Fruit fly (Drosophila melanogaster) Kc167 (cell line): ENCODE measurements around the gene por.

Source experiments
- Myc ChIP-seq: fragments of >200 bp; optimal IDR thresholded peaks from 2 replicates; lab custom pipeline; 2017; ENCODE audit warnings: missing external identifiers
- Sin3A ChIP-seq: fragments of >200 bp; optimal IDR thresholded peaks from 2 replicates; lab custom pipeline; 2018; ENCODE audit warnings: missing external identifiers
- h ChIP-seq: fragments of >200 bp; optimal IDR thresholded peaks from 3 replicates; lab custom pipeline; 2018; ENCODE audit warnings: missing external identifiers
- insv ChIP-seq: fragments of >200 bp; optimal IDR thresholded peaks from 3 replicates; lab custom pipeline; 2018; ENCODE audit warnings: missing external identifiers
- psq ChIP-seq: fragments of >200 bp; optimal IDR thresholded peaks from 2 replicates; lab custom pipeline; 2017; ENCODE audit warnings: missing external identifiers

dm6 chrX:18404150-18404631 lies 24.5 kb upstream of the por start:
- TF ChIP-seq insv (lab: Kevin White, UChicago) = no peak
- no peak for TF ChIP-seq h (lab: Kevin White, UChicago)
- TF ChIP-seq Myc (lab: Kevin White, UChicago) = no peak
- TF ChIP-seq Sin3A = no peak
- TF ChIP-seq psq = no peak
